Worm (Caenorhabditis elegans): Measurements from ENCODE around the gene cks-1.

- TF ChIP-seq ceh-2 (tag; optimal IDR thresholded peaks at IDR 0.05) (no peak), pqm-1 (tag; optimal IDR thresholded peaks at IDR 0.05) (no peak), pha-4 (tag; optimal IDR thresholded peaks at IDR 0.05) (no peak), dmd-4 (tag; optimal IDR thresholded peaks at IDR 0.05; ENCODE audit: borderline replicate concordance) (no peak), unc-55 (GFP tag; optimal IDR thresholded peaks at IDR 0.05) (no peak), lin-11 (tag; optimal IDR thresholded peaks at IDR 0.05) (no peak), rnt-1 (tag; optimal IDR thresholded peaks at IDR 0.05) (no peak), hlh-8 (tag; optimal IDR thresholded peaks at IDR 0.05) (no peak), ceh-9 (tag; optimal IDR thresholded peaks at IDR 0.05) (no peak), ceh-24 (tag; optimal IDR thresholded peaks at IDR 0.05) (no peak), unc-86 (tag; optimal IDR thresholded peaks at IDR 0.05) (no peak)
These were observed 40.0 kb upstream of the cks-1 start, which contains the start of gene C28C12.11 for ce11 chrIV:8473756-8474155.

Measured in whole organism, late embryonic.